Fruit fly (Drosophila melanogaster) whole organism, embryonic: ENCODE measurements around the gene janA.

Experiments used
- Bgb ChIP-seq: fragments of 200-800 bp; sonication (Bioruptor generic); IDR thresholded peaks from 2 replicates; pipeline ENCODE4 v1.3.6; 2022; ENCODE audit warnings: missing biosample characterization, missing genetic modification characterization; ENCODE audit not compliant: partially characterized antibody
- CG10979 ChIP-seq: fragments of 200-800 bp; sonication (Bioruptor generic); optimal IDR thresholded peaks from 2 replicates; lab custom pipeline; 2018; ENCODE audit warnings: missing biosample characterization, mild to moderate bottlenecking, missing genetic modification characterization, moderate library complexity
- CG12769 ChIP-seq: fragments of 200-800 bp; sonication (Bioruptor generic); optimal IDR thresholded peaks from 2 replicates; lab custom pipeline; 2019; ENCODE audit warnings: missing biosample characterization, mild to moderate bottlenecking, missing genetic modification characterization, moderate library complexity
- CG13296 ChIP-seq: fragments of 200-800 bp; sonication (Bioruptor generic); optimal IDR thresholded peaks from 3 replicates; lab custom pipeline; 2018; ENCODE audit warnings: missing biosample characterization, mild to moderate bottlenecking, missing genetic modification characterization
- CG14014 ChIP-seq: fragments of 200-800 bp; sonication (Bioruptor generic); IDR thresholded peaks from 2 replicates; pipeline ENCODE4 v1.3.6; 2022; ENCODE audit warnings: missing biosample characterization, missing genetic modification characterization
- CG17829 ChIP-seq: fragments of 200-800 bp; optimal IDR thresholded peaks from 2 replicates; lab custom pipeline; 2019; ENCODE audit warnings: missing biosample characterization, mild to moderate bottlenecking, missing genetic modification characterization, moderate library complexity
- CG18011 ChIP-seq: fragments of 200-800 bp; sonication (Bioruptor generic); optimal IDR thresholded peaks from 2 replicates; lab custom pipeline; 2017; ENCODE audit warnings: missing biosample characterization, missing genetic modification characterization, mild to moderate bottlenecking, moderate library complexity, missing genotype
- CG18599 ChIP-seq: fragments of 200-800 bp; sonication (Bioruptor generic); optimal IDR thresholded peaks from 3 replicates; lab custom pipeline; 2017; ENCODE audit warnings: missing biosample characterization, missing genetic modification characterization, mild to moderate bottlenecking, moderate library complexity, missing genetic modification reagents
- CG2678 ChIP-seq: fragments of 200-800 bp; sonication (Bioruptor generic); optimal IDR thresholded peaks from 3 replicates; lab custom pipeline; 2019; ENCODE audit warnings: missing biosample characterization, mild to moderate bottlenecking, missing genetic modification characterization, moderate library complexity
- CG31441 ChIP-seq: fragments of 200-800 bp; sonication (Bioruptor generic); IDR thresholded peaks from 2 replicates; pipeline ENCODE4 v1.3.6; 2022; ENCODE audit warnings: missing biosample characterization, missing genetic modification characterization
- CG3847 ChIP-seq: fragments of 200-800 bp; sonication (Bioruptor generic); IDR thresholded peaks from 2 replicates; pipeline ENCODE4 v1.3.6; 2022; ENCODE audit warnings: missing biosample characterization, missing genetic modification characterization
- CG4424 ChIP-seq: fragments of 200-800 bp; sonication (Bioruptor generic); optimal IDR thresholded peaks from 3 replicates; lab custom pipeline; 2016; ENCODE audit warnings: missing biosample characterization, missing genetic modification characterization
- CG6175 ChIP-seq: fragments of 200-800 bp; sonication (Bioruptor generic); IDR thresholded peaks from 3 replicates; pipeline ENCODE4 v1.3.6; 2022; ENCODE audit warnings: missing biosample characterization, missing genetic modification characterization
- CG7271 ChIP-seq: fragments of 200-800 bp; sonication (Bioruptor generic); optimal IDR thresholded peaks from 2 replicates; lab custom pipeline; 2018; ENCODE audit warnings: missing biosample characterization, mild to moderate bottlenecking, missing genetic modification characterization, moderate library complexity
- CG8290 ChIP-seq, 3 experiments: fragments of 200-800 bp; sonication (Bioruptor generic); optimal IDR thresholded peaks; 2 replicates each; lab custom pipeline; 2016 to 2019; ENCODE audit warnings: missing biosample characterization in 3 of 3, missing genetic modification characterization in 3 of 3, mild to moderate bottlenecking in 2 of 3, moderate library complexity in 1 of 3
- CG8388 ChIP-seq: fragments of 200-800 bp; sonication (Bioruptor generic); optimal IDR thresholded peaks from 2 replicates; lab custom pipeline; 2019; ENCODE audit warnings: missing biosample characterization, mild to moderate bottlenecking, missing genetic modification characterization, moderate library complexity
- CG8924 ChIP-seq: fragments of 200-800 bp; optimal IDR thresholded peaks from 3 replicates; lab custom pipeline; 2019; ENCODE audit warnings: missing biosample characterization, mild to moderate bottlenecking, missing genetic modification characterization, moderate library complexity
- CG9609 ChIP-seq: fragments of 200-800 bp; sonication (Bioruptor generic); optimal IDR thresholded peaks from 3 replicates; lab custom pipeline; 2016; ENCODE audit warnings: missing biosample characterization, missing genetic modification characterization
- CG9727 ChIP-seq: fragments of 200-800 bp; sonication (Bioruptor generic); optimal IDR thresholded peaks from 3 replicates; lab custom pipeline; 2017; ENCODE audit warnings: missing biosample characterization, mild to moderate bottlenecking, missing genetic modification characterization
- CG9817 ChIP-seq: fragments of 200-800 bp; sonication (Bioruptor generic); optimal IDR thresholded peaks from 2 replicates; lab custom pipeline; 2018; ENCODE audit warnings: missing biosample characterization, mild to moderate bottlenecking, missing genetic modification characterization, moderate library complexity
- CG9932 ChIP-seq: fragments of 200-800 bp; sonication (Bioruptor generic); IDR thresholded peaks from 2 replicates; pipeline ENCODE4 v1.3.6; 2022; ENCODE audit warnings: missing biosample characterization, missing genetic modification characterization
- CTCF ChIP-seq: fragments of 200-800 bp; sonication (Bioruptor generic); optimal IDR thresholded peaks from 2 replicates; lab custom pipeline; 2017; ENCODE audit warnings: missing biosample characterization, mild to moderate bottlenecking, missing genetic modification characterization, moderate library complexity
- Deaf1 ChIP-seq: fragments of 200-800 bp; optimal IDR thresholded peaks from 3 replicates; lab custom pipeline; 2019; ENCODE audit warnings: missing biosample characterization, mild to moderate bottlenecking, missing genetic modification characterization, moderate library complexity
- Dfd ChIP-seq, 2 experiments: fragments of >200 bp; optimal IDR thresholded peaks; 2 replicates each; lab custom pipeline; 2017; ENCODE audit warnings: missing biosample characterization in 2 of 2, missing genetic modification characterization in 2 of 2
- Drgx ChIP-seq: fragments of 200-800 bp; sonication (Bioruptor generic); IDR thresholded peaks from 2 replicates; pipeline ENCODE4 v1.3.6; 2022; ENCODE audit warnings: missing biosample characterization, missing genetic modification characterization
- E2f2 ChIP-seq: fragments of 200-800 bp; sonication (Bioruptor generic); IDR thresholded peaks from 2 replicates; pipeline ENCODE4 v1.3.6; 2022; ENCODE audit warnings: missing biosample characterization, missing genetic modification characterization
- Ets65A ChIP-seq: fragments of 200-800 bp; sonication (Bioruptor generic); peaks from one replicate; lab custom pipeline; 2016; ENCODE audit warnings: missing biosample characterization, missing genetic modification characterization
- Fer1 ChIP-seq: fragments of 200-800 bp; sonication (Bioruptor generic); optimal IDR thresholded peaks from 2 replicates; lab custom pipeline; 2017; ENCODE audit warnings: missing biosample characterization, mild to moderate bottlenecking, missing genetic modification characterization
- Fer3 ChIP-seq: fragments of 200-800 bp; sonication (Bioruptor generic); optimal IDR thresholded peaks from 2 replicates; lab custom pipeline; 2018; ENCODE audit warnings: missing biosample characterization, mild to moderate bottlenecking, missing genetic modification characterization, moderate library complexity
- Gsc ChIP-seq: fragments of 200-800 bp; sonication (Bioruptor generic); IDR thresholded peaks from 2 replicates; pipeline ENCODE4 v1.3.6; 2022; ENCODE audit warnings: missing biosample characterization, missing genetic modification characterization
- HmgZ ChIP-seq: fragments of 200-800 bp; sonication (Bioruptor generic); optimal IDR thresholded peaks from 2 replicates; lab custom pipeline; 2018; ENCODE audit warnings: missing biosample characterization, mild to moderate bottlenecking, missing genetic modification characterization
- Oli ChIP-seq: fragments of 200-800 bp; sonication (Bioruptor generic); optimal IDR thresholded peaks from 2 replicates; lab custom pipeline; 2018; ENCODE audit warnings: missing biosample characterization, mild to moderate bottlenecking, missing genetic modification characterization, moderate library complexity
- Ptx1 ChIP-seq: fragments of 200-800 bp; sonication (Bioruptor generic); IDR thresholded peaks from 2 replicates; pipeline ENCODE4 v1.3.6; 2022; ENCODE audit warnings: missing biosample characterization, missing genetic modification characterization
- Spps ChIP-seq: fragments of 200-800 bp; sonication (Bioruptor generic); optimal IDR thresholded peaks from 2 replicates; lab custom pipeline; 2018; ENCODE audit warnings: missing biosample characterization, mild to moderate bottlenecking, missing genetic modification characterization
- Sry-β ChIP-seq: fragments of 200-800 bp; sonication (Bioruptor generic); optimal IDR thresholded peaks from 2 replicates; lab custom pipeline; 2018; ENCODE audit warnings: missing biosample characterization, mild to moderate bottlenecking, missing genetic modification characterization, moderate library complexity
- Trl ChIP-seq, 3 experiments: fragments of >200 bp in 2 of 3; fragments of 200-800 bp in 1 of 3; sonication (Bioruptor generic) in 1 of 3; optimal IDR thresholded peaks; 2 replicates in 1 of 3; 3 replicates in 2 of 3; lab custom pipeline; 2016 to 2017; ENCODE audit warnings: missing biosample characterization in 1 of 3, missing genetic modification characterization in 1 of 3
- Vsx1 ChIP-seq: fragments of 200-800 bp; sonication (Bioruptor generic); optimal IDR thresholded peaks from 2 replicates; lab custom pipeline; 2017; ENCODE audit warnings: missing biosample characterization, mild to moderate bottlenecking, missing genetic modification characterization, missing genetic modification reagents
- amos ChIP-seq: fragments of 200-800 bp; sonication (Bioruptor generic); IDR thresholded peaks from 2 replicates; pipeline ENCODE4 v1.3.6; 2022; ENCODE audit warnings: missing biosample characterization, missing genetic modification characterization; ENCODE audit not compliant: partially characterized antibody
- ase ChIP-seq: fragments of 200-800 bp; sonication (Bioruptor generic); IDR thresholded peaks from 3 replicates; pipeline ENCODE4 v1.3.6; 2022; ENCODE audit warnings: missing biosample characterization, missing genetic modification characterization
- cas ChIP-seq: fragments of 200-800 bp; sonication (Bioruptor generic); IDR thresholded peaks from 2 replicates; pipeline ENCODE4 v1.3.6; 2022; ENCODE audit warnings: missing biosample characterization, missing genetic modification characterization
- chm ChIP-seq: fragments of 200-800 bp; sonication (Bioruptor generic); IDR thresholded peaks from 2 replicates; pipeline ENCODE4 v1.3.6; 2022; ENCODE audit warnings: missing biosample characterization, missing genetic modification characterization
- corto ChIP-seq: fragments of 200-800 bp; sonication (Bioruptor generic); optimal IDR thresholded peaks from 2 replicates; lab custom pipeline; 2016; ENCODE audit warnings: missing biosample characterization, mild to moderate bottlenecking, missing genetic modification characterization, moderate library complexity
- dmrt11E ChIP-seq: fragments of 200-800 bp; sonication (Bioruptor generic); optimal IDR thresholded peaks from 3 replicates; lab custom pipeline; 2018; ENCODE audit warnings: missing biosample characterization, mild to moderate bottlenecking, missing genetic modification characterization, moderate library complexity
- her ChIP-seq: fragments of 200-800 bp; sonication (Bioruptor generic); optimal IDR thresholded peaks from 2 replicates; lab custom pipeline; 2016; ENCODE audit warnings: missing biosample characterization, missing genetic modification characterization
- lab ChIP-seq: fragments of 200-800 bp; sonication (Bioruptor generic); optimal IDR thresholded peaks from 3 replicates; lab custom pipeline; 2017; ENCODE audit warnings: missing biosample characterization, missing genetic modification characterization, mild to moderate bottlenecking, moderate library complexity, missing genetic modification reagents
- luna ChIP-seq: fragments of 200-800 bp; sonication (Bioruptor generic); optimal IDR thresholded peaks from 2 replicates; lab custom pipeline; 2016; ENCODE audit warnings: missing biosample characterization, missing genetic modification characterization
- pfk ChIP-seq: fragments of 200-800 bp; sonication (Bioruptor generic); optimal IDR thresholded peaks from 2 replicates; lab custom pipeline; 2018; ENCODE audit warnings: missing biosample characterization, mild to moderate bottlenecking, missing genetic modification characterization, moderate library complexity
- unpg ChIP-seq: fragments of 200-800 bp; sonication (Bioruptor generic); optimal IDR thresholded peaks from 3 replicates; lab custom pipeline; 2018; ENCODE audit warnings: missing biosample characterization, mild to moderate bottlenecking, missing genetic modification characterization, moderate library complexity

janA gene

DNA sequence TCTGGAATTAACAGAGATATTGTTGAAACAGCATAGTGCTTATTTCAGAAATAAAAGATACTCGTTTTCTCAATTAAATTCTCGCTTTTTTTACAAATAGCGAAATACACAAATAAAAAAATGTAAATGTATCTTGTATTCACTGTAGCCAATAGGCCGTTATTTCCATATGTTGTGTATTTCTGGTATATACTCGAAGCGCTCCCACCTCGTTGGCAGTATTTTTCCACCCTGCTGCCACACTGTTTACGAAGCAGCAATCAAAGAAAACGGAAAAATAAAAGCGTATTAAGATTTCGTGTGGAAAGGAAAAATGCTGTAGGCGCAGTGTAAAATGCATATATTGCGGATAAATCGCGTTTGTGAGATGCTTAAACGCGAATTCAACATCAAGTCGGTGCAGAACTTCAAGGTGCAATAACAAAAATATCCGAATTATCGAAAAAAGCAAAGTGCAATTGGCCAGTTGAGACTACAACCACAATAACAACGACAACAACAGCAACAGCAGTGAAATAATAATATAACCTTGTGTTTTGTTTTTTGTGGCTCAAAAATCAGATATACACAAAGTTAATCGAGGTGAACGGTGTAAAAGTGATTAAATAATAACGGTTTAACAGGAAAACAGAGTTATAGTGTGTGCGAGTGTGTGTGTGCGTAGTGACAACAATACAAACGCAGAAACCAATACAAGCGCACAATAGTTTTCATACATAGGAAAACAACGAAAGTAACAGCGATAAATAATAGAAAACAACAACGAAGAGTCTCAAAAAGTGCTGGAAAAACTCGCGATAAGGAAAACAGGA, 18.9 kb upstream of the janA start, which contains the start of gene sima:
TSS of gene sima (plus strand) at position 255 of the 812 bp plus-strand sequence.
- TF ChIP-seq Spps (tag; lab: Kevin White, UChicago), result no peak
- TF ChIP-seq lab, result peak; percentile 37
- peak; percentile 1 for TF ChIP-seq CG9817 (tag; lab: Kevin White, UChicago)
- TF ChIP-seq amos, result no peak
- peak; percentile 52; the same call in 1 of the 2 replicates for TF ChIP-seq Ptx1 (GFP tag; lab: Robert Waterston, UW)
- no peak for TF ChIP-seq Gsc (GFP tag; lab: Robert Waterston, UW)
- peak; percentile 1 for TF ChIP-seq luna (GFP tag; lab: Kevin White, UChicago)
- TF ChIP-seq CG3847 (GFP tag; lab: Robert Waterston, UW), result peak; percentile 26; the same call in 1 of the 2 replicates
- TF ChIP-seq dmrt11E (tag; lab: Kevin White, UChicago), result no peak
- TF ChIP-seq CG8924 (tag; lab: Kevin White, UChicago), result peak; percentile 55
- no peak for TF ChIP-seq CG18011
- peak; percentile 48; the same call in 1 of the 2 replicates for TF ChIP-seq chm (GFP tag; lab: Robert Waterston, UW)
- no peak for TF ChIP-seq unpg
- TF ChIP-seq Fer3 (tag; lab: Kevin White, UChicago), result peak; percentile 12
- peak; percentile 15 for TF ChIP-seq CG10979 (tag; lab: Kevin White, UChicago)
- peak; percentile 9 for TF ChIP-seq pfk (GFP tag; lab: Kevin White, UChicago)
- no peak for TF ChIP-seq CG31441 (GFP tag; lab: Robert Waterston, UW)
- peak; percentile 86 for TF ChIP-seq Ets65A (GFP tag; lab: Kevin White, UChicago)
- peak; percentile 26 for TF ChIP-seq her (GFP tag; lab: Kevin White, UChicago)
- no peak for TF ChIP-seq Dfd (GFP tag; optimal IDR thresholded peaks at IDR 0.05; lab: Kevin White, UChicago)
- peak; percentile 28; the same call in 1 of the 2 replicates for TF ChIP-seq E2f2
- TF ChIP-seq CG2678, result peak; percentile 28
- TF ChIP-seq CG9727 (GFP tag; lab: Kevin White, UChicago), result peak; percentile 5
- peak; percentile 61 for TF ChIP-seq HmgZ (tag; lab: Kevin White, UChicago)
- peak; percentile 14 for TF ChIP-seq CG7271 (tag; lab: Kevin White, UChicago)
- peak; percentile 63 for TF ChIP-seq CG9932 (GFP tag; lab: Robert Waterston, UW)
- peak; percentile 10 for TF ChIP-seq CG4424 (GFP tag; lab: Kevin White, UChicago)
- no peak for TF ChIP-seq ase
- 0 out of 2 replicates have a peak, but pooled peaks have one; percentile 31 for TF ChIP-seq CG14014 (GFP tag; lab: Robert Waterston, UW)
- peak; percentile 36 for TF ChIP-seq CG13296 (GFP tag; lab: Kevin White, UChicago)
- TF ChIP-seq CG17829, result peak; percentile 38
- peak; percentile 30 for TF ChIP-seq Deaf1
- no peak for TF ChIP-seq CG6175 (GFP tag; lab: Robert Waterston, UW)
- TF ChIP-seq Oli, result no peak
- TF ChIP-seq Fer1 (GFP tag; lab: Kevin White, UChicago), result peak; percentile 21
- peak; percentile 24 for TF ChIP-seq CG18599
- TF ChIP-seq Trl (optimal IDR thresholded peaks at IDR 0.05; lab: Kevin White, UChicago), result no peak
- TF ChIP-seq Trl (GFP tag; optimal IDR thresholded peaks at IDR 0.05; lab: Kevin White, UChicago), result peak; percentile 35
- TF ChIP-seq corto (GFP tag; lab: Kevin White, UChicago), result no peak
- no peak for TF ChIP-seq CG8290 (GFP tag; optimal IDR thresholded peaks at IDR 0.05; lab: Kevin White, UChicago)
- peak in 1 of 2 experiments; percentile 66 for TF ChIP-seq CG8290 (tag; optimal IDR thresholded peaks at IDR 0.05; lab: Kevin White, UChicago)
- peak; percentile 47 for TF ChIP-seq Vsx1 (GFP tag; lab: Kevin White, UChicago)
- TF ChIP-seq cas (GFP tag; lab: Robert Waterston, UW), result peak; percentile 17; the same call in 1 of the 2 replicates
- TF ChIP-seq Drgx, result peak; percentile 41; the same call in 1 of the 2 replicates
- TF ChIP-seq Sry-β (GFP tag; lab: Kevin White, UChicago), result peak; percentile 51
- TF ChIP-seq Bgb (GFP tag; lab: Robert Waterston, UW), result peak; percentile 31
- TF ChIP-seq CTCF (GFP tag; lab: Kevin White, UChicago), result no peak
- TF ChIP-seq CG8388 (GFP tag; lab: Kevin White, UChicago), result peak; percentile 44
- peak; percentile 55 for TF ChIP-seq CG12769 (tag; lab: Kevin White, UChicago)
- TF ChIP-seq CG9609 (GFP tag; lab: Kevin White, UChicago), result peak; percentile 18
